Fruit fly (Drosophila melanogaster): ENCODE measurements around the gene Rabex-5.

DNA sequence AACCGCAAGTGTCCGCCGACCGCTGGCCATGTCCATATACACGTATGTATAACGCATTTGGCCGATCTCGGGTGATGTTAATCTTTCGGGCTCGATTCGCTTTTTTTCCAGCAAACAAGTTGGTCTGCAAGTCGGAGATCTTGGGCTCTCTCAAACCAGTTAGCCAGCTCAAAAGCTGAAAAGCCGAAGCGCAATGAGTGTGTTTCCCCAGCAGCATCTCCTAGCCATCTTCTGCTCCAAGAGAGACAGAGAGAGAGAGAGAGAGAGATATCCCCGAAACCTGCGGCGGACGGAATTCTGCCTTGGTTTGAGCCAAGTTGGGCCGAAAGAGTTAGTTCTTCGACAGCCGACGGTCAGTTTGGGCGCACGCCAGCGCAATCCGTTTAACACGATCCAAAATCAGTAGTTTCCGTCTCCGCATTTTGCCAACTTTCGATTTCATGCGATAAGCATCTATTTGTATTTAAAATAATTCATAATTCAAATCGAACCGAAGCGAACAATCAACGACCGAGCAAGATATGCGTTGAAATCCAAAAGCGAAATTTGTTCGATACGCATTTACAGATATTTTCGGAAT, 30.2 kb upstream of the Rabex-5 start:
- no peak for TF ChIP-seq CG8478 (optimal IDR thresholded peaks at IDR 0.05)
- no peak for TF ChIP-seq CTCF (optimal IDR thresholded peaks at IDR 0.05)
